Fruit fly (Drosophila melanogaster) whole organism, prepupa: ENCODE data around the gene CG7006.
A peak's percentile ranks its signal among the peaks of the same experiment; 100 is the strongest.

Experiments
- Blimp-1 ChIP-seq: fragments of 200-800 bp; sonication (Bioruptor generic); optimal IDR thresholded peaks from 3 replicates; lab custom pipeline; 2017; ENCODE audit warnings: missing biosample characterization, missing genetic modification characterization, mild to moderate bottlenecking, moderate library complexity, missing genetic modification reagents
- CG10631 ChIP-seq: fragments of 200-800 bp; sonication (Bioruptor generic); optimal IDR thresholded peaks from 2 replicates; lab custom pipeline; 2016; ENCODE audit warnings: missing biosample characterization, missing genetic modification characterization
- CG11294 ChIP-seq: fragments of 200-800 bp; sonication (Bioruptor generic); IDR thresholded peaks from 2 replicates; pipeline ENCODE4 v1.3.6; 2022; ENCODE audit warnings: missing biosample characterization, missing genetic modification characterization
- CG11762 ChIP-seq: fragments of 200-800 bp; sonication (Bioruptor generic); optimal IDR thresholded peaks from 3 replicates; lab custom pipeline; 2016; ENCODE audit warnings: missing biosample characterization, missing genetic modification characterization; ENCODE audit not compliant: insufficient read depth
- CG11902 ChIP-seq: fragments of 200-800 bp; sonication (Bioruptor generic); optimal IDR thresholded peaks from 3 replicates; lab custom pipeline; 2016; ENCODE audit warnings: missing biosample characterization, missing genetic modification characterization
- CG15336 ChIP-seq: fragments of 200-800 bp; sonication (Bioruptor generic); IDR thresholded peaks from 2 replicates; pipeline ENCODE4 v1.3.6; 2022; ENCODE audit warnings: missing biosample characterization, missing genetic modification characterization
- CG1621 ChIP-seq: fragments of 200-800 bp; sonication (Bioruptor generic); optimal IDR thresholded peaks from 3 replicates; lab custom pipeline; 2018; ENCODE audit warnings: missing biosample characterization, mild to moderate bottlenecking, missing genetic modification characterization
- CG3032 ChIP-seq: fragments of 200-800 bp; optimal IDR thresholded peaks from 2 replicates; lab custom pipeline; 2019; ENCODE audit warnings: missing biosample characterization, mild to moderate bottlenecking, missing genetic modification characterization, moderate library complexity
- CG31627 ChIP-seq: fragments of 200-800 bp; sonication (Bioruptor generic); optimal IDR thresholded peaks from 3 replicates; lab custom pipeline; 2016; ENCODE audit warnings: missing biosample characterization, missing genetic modification characterization
- CG32006 ChIP-seq: fragments of 200-800 bp; sonication (Bioruptor generic); optimal IDR thresholded peaks from 3 replicates; lab custom pipeline; 2017; ENCODE audit warnings: missing biosample characterization, mild to moderate bottlenecking, missing genetic modification characterization
- CG4318 ChIP-seq: fragments of 200-800 bp; sonication (Bioruptor generic); optimal IDR thresholded peaks from 3 replicates; lab custom pipeline; 2017; ENCODE audit warnings: missing biosample characterization, mild to moderate bottlenecking, missing genetic modification characterization
- CG6276 ChIP-seq: fragments of 200-800 bp; sonication (Bioruptor generic); optimal IDR thresholded peaks from 2 replicates; lab custom pipeline; 2017; ENCODE audit warnings: missing biosample characterization, mild to moderate bottlenecking, missing genetic modification characterization
- CG6792 ChIP-seq: fragments of 200-800 bp; sonication (Bioruptor generic); optimal IDR thresholded peaks from 3 replicates; lab custom pipeline; 2016; ENCODE audit warnings: missing biosample characterization, missing genetic modification characterization
- CG6808 ChIP-seq: fragments of 200-800 bp; sonication (Bioruptor generic); optimal IDR thresholded peaks from 3 replicates; lab custom pipeline; 2017; ENCODE audit warnings: missing biosample characterization, missing genetic modification characterization, mild to moderate bottlenecking, moderate library complexity, missing genetic modification reagents
- CG6854 ChIP-seq: fragments of 200-800 bp; sonication (Bioruptor generic); optimal IDR thresholded peaks from 2 replicates; lab custom pipeline; 2017; ENCODE audit warnings: missing biosample characterization, mild to moderate bottlenecking, missing genetic modification characterization
- CG7368 ChIP-seq: fragments of 200-800 bp; sonication (Bioruptor generic); optimal IDR thresholded peaks from 3 replicates; lab custom pipeline; 2016; ENCODE audit warnings: missing biosample characterization, missing genetic modification characterization
- Eip78C ChIP-seq: fragments of 200-800 bp; sonication (Bioruptor generic); peaks from one replicate; lab custom pipeline; 2016; ENCODE audit warnings: missing biosample characterization, missing genetic modification characterization
- Ets21C ChIP-seq: fragments of 200-800 bp; sonication (Bioruptor generic); optimal IDR thresholded peaks from 3 replicates; lab custom pipeline; 2016; ENCODE audit warnings: missing biosample characterization, missing genetic modification characterization
- Gug ChIP-seq: fragments of 200-800 bp; sonication (Bioruptor generic); IDR thresholded peaks from 2 replicates; pipeline ENCODE4 v1.3.6; 2022; ENCODE audit warnings: missing biosample characterization, missing genetic modification characterization
- Hr38 ChIP-seq: sonication (Bioruptor generic); optimal IDR thresholded peaks from 2 replicates; lab custom pipeline; 2016; ENCODE audit warnings: missing biosample characterization, missing genetic modification characterization
- Hr39 ChIP-seq: fragments of 200-800 bp; sonication (Bioruptor generic); optimal IDR thresholded peaks from 2 replicates; lab custom pipeline; 2016; ENCODE audit warnings: missing biosample characterization, missing genetic modification characterization
- Lpt ChIP-seq: fragments of 200-800 bp; sonication (Bioruptor generic); optimal IDR thresholded peaks from 3 replicates; lab custom pipeline; 2016; ENCODE audit warnings: missing biosample characterization, missing genetic modification characterization
- Met ChIP-seq: fragments of 200-800 bp; sonication (Bioruptor generic); optimal IDR thresholded peaks from 3 replicates; lab custom pipeline; 2016; ENCODE audit warnings: missing biosample characterization, missing genetic modification characterization
- OdsH ChIP-seq: fragments of 200-800 bp; sonication (Bioruptor generic); optimal IDR thresholded peaks from 3 replicates; lab custom pipeline; 2016; ENCODE audit warnings: missing biosample characterization, missing genetic modification characterization
- Smox ChIP-seq: fragments of 200-800 bp; sonication (Bioruptor generic); optimal IDR thresholded peaks from 3 replicates; lab custom pipeline; 2016; ENCODE audit warnings: missing biosample characterization, missing genetic modification characterization
- Sox102F ChIP-seq: fragments of 200-800 bp; sonication (Bioruptor generic); optimal IDR thresholded peaks from 2 replicates; lab custom pipeline; 2016; ENCODE audit warnings: missing biosample characterization, mild to moderate bottlenecking, missing genetic modification characterization
- Sox14 ChIP-seq: fragments of 200-800 bp; sonication (Bioruptor generic); optimal IDR thresholded peaks from 3 replicates; lab custom pipeline; 2016; ENCODE audit warnings: missing biosample characterization, missing genetic modification characterization
- Sox15 ChIP-seq: fragments of 200-800 bp; sonication (Bioruptor generic); optimal IDR thresholded peaks from 3 replicates; lab custom pipeline; 2016; ENCODE audit warnings: missing biosample characterization, missing genetic modification characterization
- acj6 ChIP-seq: fragments of 200-800 bp; sonication (Bioruptor generic); optimal IDR thresholded peaks from 3 replicates; lab custom pipeline; 2016; ENCODE audit warnings: missing biosample characterization, missing genetic modification characterization
- cyc ChIP-seq: fragments of 200-800 bp; sonication (Bioruptor generic); optimal IDR thresholded peaks from 3 replicates; lab custom pipeline; 2016; ENCODE audit warnings: missing biosample characterization, missing genetic modification characterization
- dac ChIP-seq: fragments of 200-800 bp; sonication (Bioruptor generic); optimal IDR thresholded peaks from 2 replicates; lab custom pipeline; 2017; ENCODE audit warnings: missing biosample characterization, mild to moderate bottlenecking, missing genetic modification characterization
- dsx ChIP-seq: fragments of 200-800 bp; optimal IDR thresholded peaks from 3 replicates; lab custom pipeline; 2019; ENCODE audit warnings: missing biosample characterization, mild to moderate bottlenecking, missing genetic modification characterization, moderate library complexity; ENCODE audit not compliant: poor library complexity, severe bottlenecking
- eg ChIP-seq: fragments of 200-800 bp; sonication (Bioruptor generic); IDR thresholded peaks from 3 replicates; pipeline ENCODE4 v1.3.6; 2022; ENCODE audit warnings: missing biosample characterization, missing genetic modification characterization
- esn ChIP-seq: fragments of 200-800 bp; sonication (Bioruptor generic); optimal IDR thresholded peaks from 2 replicates; lab custom pipeline; 2016; ENCODE audit warnings: missing biosample characterization, mild to moderate bottlenecking, missing genetic modification characterization, moderate library complexity
- fd59A ChIP-seq: fragments of 200-800 bp; sonication (Bioruptor generic); optimal IDR thresholded peaks from 2 replicates; lab custom pipeline; 2017; ENCODE audit warnings: missing biosample characterization, mild to moderate bottlenecking, missing genetic modification characterization, missing genetic modification reagents
- fkh ChIP-seq: fragments of 200-800 bp; sonication (Bioruptor generic); optimal IDR thresholded peaks from 3 replicates; lab custom pipeline; 2017; ENCODE audit warnings: missing biosample characterization, mild to moderate bottlenecking, missing genetic modification characterization, moderate library complexity
- salr ChIP-seq, 2 experiments: fragments of 200-800 bp; sonication (Bioruptor generic); optimal IDR thresholded peaks; 3 replicates each; lab custom pipeline; 2016 to 2018; ENCODE audit warnings: missing biosample characterization in 2 of 2, missing genetic modification characterization in 2 of 2, mild to moderate bottlenecking in 1 of 2
- spab ChIP-seq: fragments of 200-800 bp; sonication (Bioruptor generic); optimal IDR thresholded peaks from 2 replicates; lab custom pipeline; 2017; ENCODE audit warnings: missing biosample characterization, mild to moderate bottlenecking, missing genetic modification characterization, missing genetic modification reagents
- svp ChIP-seq: fragments of 200-800 bp; sonication (Bioruptor generic); peaks from one replicate; lab custom pipeline; 2016; ENCODE audit warnings: missing biosample characterization, missing genetic modification characterization
- topi ChIP-seq: fragments of 200-800 bp; sonication (Bioruptor generic); optimal IDR thresholded peaks from 3 replicates; lab custom pipeline; 2016; ENCODE audit warnings: missing biosample characterization, missing genetic modification characterization

The CG7006 gene

DNA sequence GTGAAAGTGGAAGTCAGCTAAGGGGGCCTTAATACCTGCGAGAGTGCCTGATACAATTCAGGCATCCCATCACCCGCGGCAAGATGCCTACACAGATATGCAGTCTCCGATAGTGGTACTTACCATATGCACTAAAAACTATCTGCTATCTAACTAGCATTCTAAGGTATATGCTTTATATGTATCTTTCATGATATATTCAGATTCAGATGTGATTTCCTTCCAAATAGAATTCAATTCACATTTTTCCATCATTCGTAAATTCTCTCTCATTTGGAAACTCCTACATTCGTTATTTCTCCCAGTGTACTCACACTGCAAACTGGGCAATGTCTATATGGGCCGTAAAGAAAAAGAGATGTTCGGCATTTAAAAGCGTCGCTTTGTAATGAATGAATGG is 36.0 kb downstream of the CG7006 start (continued):
- TF ChIP-seq acj6 (GFP tag; lab: Kevin White, UChicago): no peak
- TF ChIP-seq CG10631 (GFP tag; lab: Kevin White, UChicago): no peak
- no peak for TF ChIP-seq fd59A
- no peak for TF ChIP-seq Ets21C (GFP tag; lab: Kevin White, UChicago)
- TF ChIP-seq dsx (GFP tag; lab: Kevin White, UChicago): no peak
- TF ChIP-seq topi (GFP tag; lab: Kevin White, UChicago): no peak
- no peak for TF ChIP-seq CG6854 (GFP tag; lab: Kevin White, UChicago)
- TF ChIP-seq OdsH (GFP tag; lab: Kevin White, UChicago): peak; percentile 44
- TF ChIP-seq CG7368: peak; percentile 25
- no peak for TF ChIP-seq Met
- peak; percentile 62 for TF ChIP-seq CG4318
- TF ChIP-seq Gug (GFP tag; lab: Robert Waterston, UW): no peak
- TF ChIP-seq Hr38 (GFP tag; lab: Kevin White, UChicago): no peak
- TF ChIP-seq spab (GFP tag; lab: Kevin White, UChicago): no peak
- peak; percentile 22 for TF ChIP-seq CG6792
- peak; percentile 13 for TF ChIP-seq dac (GFP tag; lab: Kevin White, UChicago)
- TF ChIP-seq CG6808 (GFP tag; lab: Kevin White, UChicago): no peak
- TF ChIP-seq CG11294 (GFP tag; lab: Robert Waterston, UW): no peak
- TF ChIP-seq Smox (GFP tag; lab: Kevin White, UChicago): no peak
- TF ChIP-seq svp (GFP tag; lab: Kevin White, UChicago): peak; percentile 20
- TF ChIP-seq Lpt: peak; percentile 33
- no peak for TF ChIP-seq esn (GFP tag; lab: Kevin White, UChicago)
- TF ChIP-seq salr (GFP tag; optimal IDR thresholded peaks at IDR 0.05; lab: Kevin White, UChicago): peak in 1 of 2 experiments; percentile 16
- TF ChIP-seq CG11902 (GFP tag; lab: Kevin White, UChicago): peak; percentile 30
- TF ChIP-seq Hr39 (GFP tag; lab: Kevin White, UChicago): no peak
- no peak for TF ChIP-seq Sox14 (GFP tag; lab: Kevin White, UChicago)
- peak; percentile 17 for TF ChIP-seq Sox15 (GFP tag; lab: Kevin White, UChicago)
- TF ChIP-seq CG3032 (tag; lab: Kevin White, UChicago): no peak
- TF ChIP-seq CG15336: peak; percentile 68
- TF ChIP-seq CG31627: no peak
- peak; percentile 78 for TF ChIP-seq CG32006
- TF ChIP-seq eg: 0 out of 3 replicates have a peak, but pooled peaks have one; percentile 38
- no peak for TF ChIP-seq CG1621 (tag; lab: Kevin White, UChicago)
- no peak for TF ChIP-seq fkh (GFP tag; lab: Kevin White, UChicago)
- peak; percentile 42 for TF ChIP-seq CG6276 (GFP tag; lab: Kevin White, UChicago)
- TF ChIP-seq CG11762: no peak
- peak; percentile 20 for TF ChIP-seq Sox102F (GFP tag; lab: Kevin White, UChicago)
- no peak for TF ChIP-seq cyc (GFP tag; lab: Kevin White, UChicago)

DNA sequence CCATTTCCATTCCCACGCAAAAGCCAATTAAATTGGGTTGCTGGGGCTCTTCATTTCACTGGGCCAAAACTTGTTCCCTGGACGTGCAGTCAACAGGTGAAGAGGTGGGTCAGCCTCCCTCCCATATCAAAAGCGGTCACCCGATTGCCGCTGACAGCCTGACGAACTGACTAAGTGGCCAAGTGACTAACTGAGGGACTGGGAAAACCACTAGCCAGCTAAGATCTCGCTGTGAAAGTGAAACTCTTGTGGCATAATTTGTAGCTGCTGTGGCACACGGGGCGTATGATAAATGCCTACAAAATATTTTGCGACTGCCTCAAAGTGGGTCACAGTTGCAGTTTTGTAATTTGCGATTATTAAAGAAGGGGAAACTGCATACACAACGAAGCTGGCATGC is 38.0 kb downstream of the CG7006 start:
- TF ChIP-seq CG11902 (GFP tag; lab: Kevin White, UChicago) (no peak), Blimp-1 (GFP tag; lab: Kevin White, UChicago) (peak; percentile 51)

DNA sequence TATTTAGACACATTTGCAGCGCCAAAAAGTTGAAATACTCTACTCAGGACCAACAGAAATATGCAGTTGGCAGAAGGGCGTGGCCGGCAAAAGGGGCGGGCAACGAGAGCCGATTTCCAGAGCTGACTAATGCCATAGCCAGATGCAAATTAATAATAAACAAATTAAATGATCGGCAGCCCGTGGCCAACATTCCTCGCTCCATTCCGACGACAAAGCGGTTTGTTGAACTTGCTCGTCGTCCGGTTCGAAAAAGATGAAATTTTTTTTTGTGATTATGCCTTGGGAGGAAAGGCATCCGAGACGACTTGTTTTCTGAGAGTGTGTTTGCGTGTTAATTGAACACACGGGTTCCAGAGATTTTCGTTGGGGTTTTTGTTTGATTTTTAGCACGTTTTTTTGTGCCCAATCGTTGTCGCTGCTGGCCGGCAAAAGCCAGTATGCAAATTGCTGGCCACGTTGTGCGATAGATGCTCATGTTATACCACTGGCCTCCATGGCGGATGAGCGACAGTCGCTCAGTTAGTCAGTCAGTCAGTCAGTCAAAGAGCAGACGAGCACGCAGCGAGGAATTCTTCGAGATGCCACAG is 39.0 kb downstream of the CG7006 start:
- TF ChIP-seq Eip78C (GFP tag; lab: Kevin White, UChicago): peak; percentile 41
- TF ChIP-seq CG6854 (GFP tag; lab: Kevin White, UChicago): peak; percentile 25
- TF ChIP-seq spab (GFP tag; lab: Kevin White, UChicago): no peak
- TF ChIP-seq fkh (GFP tag; lab: Kevin White, UChicago): peak; percentile 30
